Worm (Caenorhabditis elegans) whole organism, L2 larva: ENCODE measurements around the gene F22E5.17.

Source experiments
- R02D3.7 ChIP-seq: fragments of 150-350 bp; optimal IDR thresholded peaks from 2 replicates; lab custom pipeline; 2014; ENCODE audit warnings: missing biosample characterization, missing genetic modification characterization
- ceh-82 ChIP-seq: fragments of 150-350 bp; optimal IDR thresholded peaks from 2 replicates; lab custom pipeline; 2014; ENCODE audit warnings: missing biosample characterization, missing genetic modification characterization
- egl-27 ChIP-seq: sonication (generic microtip); optimal IDR thresholded peaks from 3 replicates; lab custom pipeline; 2017; ENCODE audit warnings: missing biosample characterization, missing genetic modification reagents, missing genetic modification characterization
- elt-1 ChIP-seq: fragments of 150-350 bp; optimal IDR thresholded peaks from 2 replicates; lab custom pipeline; 2014; ENCODE audit warnings: missing biosample characterization, missing genetic modification characterization
- lsy-2 ChIP-seq, 2 experiments: fragments of 150-350 bp in 1 of 2; sonication (generic microtip) in 1 of 2; optimal IDR thresholded peaks; 2 replicates each; lab custom pipeline; 2014 to 2017; ENCODE audit warnings: missing biosample characterization in 2 of 2, missing genetic modification characterization in 2 of 2
- mab-5 ChIP-seq: fragments of 150-350 bp; optimal IDR thresholded peaks from 2 replicates; lab custom pipeline; 2014; ENCODE audit warnings: missing biosample characterization, missing genetic modification characterization
- mdl-1 ChIP-seq, 2 experiments: fragments of 150-350 bp in 1 of 2; sonication (generic microtip) in 1 of 2; optimal IDR thresholded peaks; 2 replicates each; lab custom pipeline; 2017; ENCODE audit warnings: missing biosample characterization in 2 of 2, missing genetic modification characterization in 2 of 2
- nhr-21 ChIP-seq: fragments of 150-350 bp; optimal IDR thresholded peaks from 2 replicates; lab custom pipeline; 2014; ENCODE audit warnings: missing biosample characterization, missing genetic modification characterization
- nhr-23 ChIP-seq: fragments of 150-350 bp; optimal IDR thresholded peaks from 2 replicates; lab custom pipeline; 2014; ENCODE audit warnings: missing biosample characterization, missing genetic modification reagents, missing genetic modification characterization
- nhr-77 ChIP-seq: fragments of 150-350 bp; optimal IDR thresholded peaks from 2 replicates; lab custom pipeline; 2014; ENCODE audit warnings: missing biosample characterization, missing genetic modification characterization
- sem-4 ChIP-seq: fragments of 150-350 bp; optimal IDR thresholded peaks from 2 replicates; lab custom pipeline; 2014; ENCODE audit warnings: missing biosample characterization, missing genetic modification reagents, missing genetic modification characterization

ce11 chrII:2721992-2722391 lies 44.2 kb downstream of the F22E5.17 start:
- TF ChIP-seq mab-5, result no peak
- TF ChIP-seq nhr-21 (tag; lab: Kevin White, UChicago), result no peak
- no peak for TF ChIP-seq nhr-77 (tag; lab: Kevin White, UChicago)
- no peak for TF ChIP-seq nhr-23 (tag; lab: Kevin White, UChicago)
- TF ChIP-seq R02D3.7 (tag; lab: Kevin White, UChicago), result no peak
- no peak for TF ChIP-seq elt-1 (tag; lab: Kevin White, UChicago)
- TF ChIP-seq ceh-82, result no peak
- TF ChIP-seq mdl-1 (tag; optimal IDR thresholded peaks at IDR 0.05; lab: Kevin White, UChicago), result no peak
- no peak for TF ChIP-seq egl-27 (tag; lab: Kevin White, UChicago)
- TF ChIP-seq lsy-2 (tag; optimal IDR thresholded peaks at IDR 0.05; lab: Kevin White, UChicago), result no peak
- no peak for TF ChIP-seq sem-4 (tag; lab: Kevin White, UChicago)
